Worm (Caenorhabditis elegans) whole organism, late embryonic: ENCODE results near the gene F08D12.7.

Experiments
- ama-1 ChIP-seq: fragments of 150-350 bp; optimal IDR thresholded peaks from 2 replicates; lab custom pipeline; 2014
- hlh-6 ChIP-seq: sonication (generic microtip); optimal IDR thresholded peaks from 2 replicates; lab custom pipeline; 2016; ENCODE audit warnings: missing genotype, missing genetic modification characterization, missing compliant biosample characterization
- unc-86 ChIP-seq: sonication (generic microtip); optimal IDR thresholded peaks from 2 replicates; lab custom pipeline; 2016; ENCODE audit warnings: missing genetic modification characterization, missing compliant biosample characterization

DNA sequence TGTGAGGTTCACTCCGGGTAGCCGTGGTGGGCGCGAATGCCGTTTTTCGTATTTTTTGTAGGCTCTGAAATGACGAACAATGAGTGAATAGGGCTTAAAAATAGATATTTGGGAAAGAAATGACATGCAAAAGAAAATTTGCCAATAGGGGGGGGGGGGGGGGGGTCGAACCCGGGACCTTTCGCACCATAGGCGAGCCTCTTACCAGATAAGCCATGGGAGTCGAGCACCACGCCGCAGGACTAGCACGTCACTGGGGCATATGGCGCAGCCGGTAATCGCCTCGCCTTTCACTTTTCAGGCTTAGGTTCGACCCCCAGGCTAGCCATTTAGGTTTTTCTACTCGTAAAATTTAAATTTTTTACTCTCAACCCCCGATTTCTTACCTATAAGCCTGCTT, 49.7 kb downstream of the F08D12.7 start:
- TF ChIP-seq hlh-6 (tag; lab: Kevin White, UChicago) (no peak), unc-86 (tag; lab: Kevin White, UChicago) (no peak), ama-1 (no peak)
